Worm (Caenorhabditis elegans) whole organism, L3 larva: Measurements from ENCODE around the gene F54C8.7.

Source experiments
- R02D3.7 ChIP-seq: fragments of 150-350 bp; optimal IDR thresholded peaks from 2 replicates; lab custom pipeline; 2014; ENCODE audit warnings: missing biosample characterization, missing genetic modification characterization
- ZK546.5 ChIP-seq: sonication (generic microtip); optimal IDR thresholded peaks from 2 replicates; lab custom pipeline; 2017; ENCODE audit warnings: missing biosample characterization, missing genetic modification characterization
- ama-1 ChIP-seq: fragments of 150-350 bp; optimal IDR thresholded peaks from 2 replicates; lab custom pipeline; 2018
- ceh-16 ChIP-seq: sonication (generic microtip); optimal IDR thresholded peaks from 2 replicates; lab custom pipeline; 2017; ENCODE audit warnings: missing biosample characterization, missing genetic modification characterization
- ceh-28 ChIP-seq: fragments of 150-350 bp; optimal IDR thresholded peaks from 2 replicates; lab custom pipeline; 2014; ENCODE audit warnings: missing biosample characterization, missing genetic modification reagents, missing genetic modification characterization
- ceh-82 ChIP-seq: fragments of 150-350 bp; optimal IDR thresholded peaks from 2 replicates; lab custom pipeline; 2014; ENCODE audit warnings: missing biosample characterization, missing genetic modification characterization
- ceh-9 ChIP-seq: sonication (generic microtip); optimal IDR thresholded peaks from 2 replicates; lab custom pipeline; 2018; ENCODE audit warnings: missing biosample characterization, missing genetic modification characterization
- egl-27 ChIP-seq: sonication (generic microtip); optimal IDR thresholded peaks from 4 replicates; lab custom pipeline; 2017; ENCODE audit warnings: missing biosample characterization, missing genetic modification reagents, missing genetic modification characterization
- egl-5 ChIP-seq: fragments of 150-350 bp; optimal IDR thresholded peaks from 2 replicates; lab custom pipeline; 2017; ENCODE audit warnings: missing biosample characterization, missing genetic modification reagents, missing genetic modification characterization, inconsistent platforms
- elt-1 ChIP-seq: fragments of 150-350 bp; optimal IDR thresholded peaks from 2 replicates; lab custom pipeline; 2014; ENCODE audit warnings: missing biosample characterization, missing genetic modification characterization
- elt-2 ChIP-seq: sonication (generic microtip); optimal IDR thresholded peaks from 2 replicates; lab custom pipeline; 2016; ENCODE audit warnings: missing genetic modification reagents, mild to moderate bottlenecking, missing genetic modification characterization, missing compliant biosample characterization
- fkh-10 ChIP-seq: sonication (generic microtip); optimal IDR thresholded peaks from 2 replicates; lab custom pipeline; 2017; ENCODE audit warnings: missing biosample characterization, missing genetic modification reagents, missing genetic modification characterization
- fkh-2 ChIP-seq: fragments of 150-350 bp; optimal IDR thresholded peaks from 2 replicates; lab custom pipeline; 2014; ENCODE audit warnings: missing biosample characterization, missing genetic modification reagents, missing genetic modification characterization
- fos-1 ChIP-seq: fragments of 150-350 bp; optimal IDR thresholded peaks from 2 replicates; lab custom pipeline; 2014; ENCODE audit warnings: missing biosample characterization, missing genetic modification characterization
- hmg-11 ChIP-seq: sonication (generic microtip); optimal IDR thresholded peaks from 2 replicates; lab custom pipeline; 2016; ENCODE audit warnings: missing genetic modification characterization, missing compliant biosample characterization
- jun-1 ChIP-seq: fragments of 150-350 bp; optimal IDR thresholded peaks from 2 replicates; lab custom pipeline; 2014; ENCODE audit warnings: missing biosample characterization, missing genetic modification reagents, missing genetic modification characterization
- lin-15B ChIP-seq: fragments of 150-350 bp; optimal IDR thresholded peaks from 2 replicates; lab custom pipeline; 2014; ENCODE audit warnings: missing biosample characterization, missing genetic modification characterization
- lin-39 ChIP-seq: fragments of 150-350 bp; optimal IDR thresholded peaks from 2 replicates; lab custom pipeline; 2018; ENCODE audit warnings: missing biosample characterization, missing genetic modification reagents, missing genetic modification characterization
- lsy-12 ChIP-seq: sonication (generic microtip); optimal IDR thresholded peaks from 2 replicates; lab custom pipeline; 2016; ENCODE audit warnings: mild to moderate bottlenecking, missing genetic modification characterization, missing compliant biosample characterization
- mdl-1 ChIP-seq: fragments of 150-350 bp; optimal IDR thresholded peaks from 2 replicates; lab custom pipeline; 2014; ENCODE audit warnings: missing biosample characterization, missing genetic modification characterization
- nfya-1 ChIP-seq: sonication (generic microtip); optimal IDR thresholded peaks from 2 replicates; lab custom pipeline; 2017; ENCODE audit warnings: missing genetic modification characterization, mild to moderate bottlenecking, missing compliant biosample characterization, antibody characterized with exemption, moderate library complexity; ENCODE audit not compliant: insufficient read depth
- nhr-11 ChIP-seq: fragments of 150-350 bp; optimal IDR thresholded peaks from 2 replicates; lab custom pipeline; 2014; ENCODE audit warnings: missing biosample characterization, missing genetic modification characterization
- nhr-12 ChIP-seq: fragments of 150-350 bp; optimal IDR thresholded peaks from 2 replicates; lab custom pipeline; 2014; ENCODE audit warnings: missing biosample characterization, missing genetic modification characterization
- nhr-23 ChIP-seq: fragments of 150-350 bp; optimal IDR thresholded peaks from 2 replicates; lab custom pipeline; 2014; ENCODE audit warnings: missing biosample characterization, missing genetic modification reagents, missing genetic modification characterization
- nhr-237 ChIP-seq: fragments of 150-350 bp; optimal IDR thresholded peaks from 2 replicates; lab custom pipeline; 2014; ENCODE audit warnings: missing biosample characterization, missing genetic modification characterization
- nhr-25 ChIP-seq: sonication (generic microtip); optimal IDR thresholded peaks from 2 replicates; lab custom pipeline; 2017; ENCODE audit warnings: missing biosample characterization, missing genetic modification characterization
- nhr-43 ChIP-seq: sonication (generic microtip); optimal IDR thresholded peaks from 2 replicates; lab custom pipeline; 2016; ENCODE audit warnings: mild to moderate bottlenecking, missing genetic modification characterization, missing compliant biosample characterization; ENCODE audit not compliant: poor library complexity, severe bottlenecking
- nhr-67 ChIP-seq: fragments of 150-350 bp; optimal IDR thresholded peaks from 2 replicates; lab custom pipeline; 2014; ENCODE audit warnings: missing biosample characterization, missing genetic modification characterization
- nhr-76 ChIP-seq: fragments of 150-350 bp; sonication (generic microtip); optimal IDR thresholded peaks from 5 replicates; lab custom pipeline; 2014; ENCODE audit warnings: missing biosample characterization, missing genetic modification characterization
- nhr-77 ChIP-seq: fragments of 150-350 bp; optimal IDR thresholded peaks from 2 replicates; lab custom pipeline; 2014; ENCODE audit warnings: missing biosample characterization, missing genetic modification characterization
- pha-4 ChIP-seq: fragments of 150-350 bp; optimal IDR thresholded peaks from 2 replicates; lab custom pipeline; 2014; ENCODE audit warnings: missing biosample characterization, missing genetic modification reagents, missing genetic modification characterization
- pqm-1 ChIP-seq: fragments of 150-350 bp; optimal IDR thresholded peaks from 2 replicates; lab custom pipeline; 2017; ENCODE audit warnings: missing biosample characterization, missing genetic modification characterization, inconsistent platforms
- skn-1 ChIP-seq: fragments of 150-350 bp; optimal IDR thresholded peaks from 2 replicates; lab custom pipeline; 2014; ENCODE audit warnings: missing biosample characterization, missing genetic modification characterization
- snpc-4 ChIP-seq: fragments of 150-350 bp; optimal IDR thresholded peaks from 2 replicates; lab custom pipeline; 2014; ENCODE audit warnings: missing biosample characterization, missing genetic modification characterization
- tbx-2 ChIP-seq: sonication (generic microtip); optimal IDR thresholded peaks from 2 replicates; lab custom pipeline; 2016; ENCODE audit warnings: mild to moderate bottlenecking, missing genetic modification characterization, missing compliant biosample characterization
- unc-39 ChIP-seq: sonication (generic microtip); optimal IDR thresholded peaks from 4 replicates; lab custom pipeline; 2017; ENCODE audit warnings: missing biosample characterization, missing genetic modification characterization
- unc-62 ChIP-seq: fragments of 150-350 bp; sonication (generic microtip); optimal IDR thresholded peaks from 4 replicates; lab custom pipeline; 2014; ENCODE audit warnings: missing biosample characterization, missing genetic modification reagents, missing genetic modification characterization
- zag-1 ChIP-seq: fragments of 150-350 bp; optimal IDR thresholded peaks from 2 replicates; lab custom pipeline; 2014; ENCODE audit warnings: missing biosample characterization, missing genetic modification characterization
- ztf-11 ChIP-seq: fragments of 150-350 bp; optimal IDR thresholded peaks from 2 replicates; lab custom pipeline; 2014; ENCODE audit warnings: missing biosample characterization, missing genetic modification characterization

F54C8.7 gene

ce11 chrIII:9408304-9408703 is 45.6 kb downstream of the F54C8.7 start:
- TF ChIP-seq lin-15B (tag; lab: Kevin White, UChicago) (peak; percentile 24), snpc-4 (peak; percentile 90)

- TF ChIP-seq ceh-16 (tag; lab: Kevin White, UChicago) (no peak), nhr-237 (tag; lab: Kevin White, UChicago) (no peak), egl-27 (tag; lab: Kevin White, UChicago) (no peak), hmg-11 (tag; lab: Kevin White, UChicago) (peak; percentile 30), nhr-43 (tag; lab: Kevin White, UChicago) (peak; percentile 59), lsy-12 (tag; lab: Kevin White, UChicago) (peak; percentile 9), elt-1 (tag; lab: Kevin White, UChicago) (no peak), snpc-4 (peak; percentile 80), unc-62 (GFP tag; lab: Kevin White, UChicago) (no peak), ztf-11 (tag; lab: Kevin White, UChicago) (no peak), nhr-76 (tag; lab: Kevin White, UChicago) (no peak), ceh-28 (tag; lab: Kevin White, UChicago) (peak; percentile 55), ZK546.5 (tag; lab: Kevin White, UChicago) (no peak), fos-1 (tag; lab: Kevin White, UChicago) (no peak), ceh-82 (no peak), ceh-9 (tag; lab: Kevin White, UChicago) (no peak), unc-39 (tag; lab: Kevin White, UChicago) (no peak), fkh-2 (tag; lab: Kevin White, UChicago) (no peak), egl-5 (tag; lab: Kevin White, UChicago) (no peak), pha-4 (tag; lab: Kevin White, UChicago) (peak; percentile 40), fkh-10 (GFP tag; lab: Kevin White, UChicago) (peak; percentile 7), nhr-11 (tag; lab: Kevin White, UChicago) (no peak), lin-15B (tag; lab: Kevin White, UChicago) (peak; percentile 95), pqm-1 (tag; lab: Kevin White, UChicago) (peak; percentile 19), lin-39 (tag; lab: Kevin White, UChicago) (peak; percentile 31), nhr-12 (tag; lab: Kevin White, UChicago) (no peak), R02D3.7 (tag; lab: Kevin White, UChicago) (peak; percentile 97), mdl-1 (tag; lab: Kevin White, UChicago) (no peak), nhr-25 (tag; lab: Kevin White, UChicago) (peak; percentile 41), jun-1 (tag; lab: Kevin White, UChicago) (peak; percentile 19), nhr-23 (tag; lab: Kevin White, UChicago) (peak; percentile 61), elt-2 (tag; lab: Kevin White, UChicago) (peak; percentile 31), tbx-2 (tag; lab: Kevin White, UChicago) (peak; percentile 19), skn-1 (peak; percentile 31), nhr-77 (peak; percentile 52), nfya-1 (tag; lab: Kevin White, UChicago) (peak; percentile 73), zag-1 (no peak), nhr-67 (no peak), ama-1 (lab: Kevin White, UChicago) (no peak)
These were observed 47.3 kb downstream of the F54C8.7 start, which contains the start of gene T26G10.1 for ce11 chrIII:9406600-9406999. Gene T26G10.1, minus strand, starts transcription at chrIII:9406641.
